Worm (Caenorhabditis elegans): ENCODE data around the gene tmem-131.

The tmem-131 gene

ce11 chrIII:5047175-5047574 is 49.2 kb upstream of the tmem-131 start, which contains the start of gene txbp-3:
txbp-3 (minus strand) TSS chrIII:5047459.
- TF ChIP-seq nhr-12 (tag; optimal IDR thresholded peaks at IDR 0.05) (no peak), efl-3 (GFP tag; optimal IDR thresholded peaks at IDR 0.05) (no peak), ama-1 (optimal IDR thresholded peaks at IDR 0.05) (no peak), sox-4 (tag; optimal IDR thresholded peaks at IDR 0.05) (no peak), lin-35 (GFP tag; optimal IDR thresholded peaks at IDR 0.05) (peak; percentile 32 to 47), ceh-63 (GFP tag; optimal IDR thresholded peaks at IDR 0.05) (no peak), lin-13 (GFP tag; optimal IDR thresholded peaks at IDR 0.05) (peak; percentile 12), jun-1 (tag; optimal IDR thresholded peaks at IDR 0.05) (no peak), mef-2 (tag; optimal IDR thresholded peaks at IDR 0.05) (no peak), fos-1 (tag; optimal IDR thresholded peaks at IDR 0.05) (no peak), ceh-88 (GFP tag; IDR thresholded peaks at IDR 0.05) (no peak), unc-62 (GFP tag; optimal IDR thresholded peaks at IDR 0.05) (no peak), aly-2 (tag; optimal IDR thresholded peaks at IDR 0.05) (no peak), nhr-19 (GFP tag; conservative IDR thresholded peaks at IDR 0.05) (no peak), egl-13 (tag; optimal IDR thresholded peaks at IDR 0.05) (no peak), nhr-237 (tag; optimal IDR thresholded peaks at IDR 0.05) (no peak), nhr-77 (tag; optimal IDR thresholded peaks at IDR 0.05) (no peak), hlh-4 (tag; optimal IDR thresholded peaks at IDR 0.05) (no peak), lsy-2 (tag; optimal IDR thresholded peaks at IDR 0.05) (peak; percentile 12 to 48), nhr-76 (tag; optimal IDR thresholded peaks at IDR 0.05) (no peak), nhr-11 (tag; optimal IDR thresholded peaks at IDR 0.05) (no peak), skn-1 (tag; optimal IDR thresholded peaks at IDR 0.05) (no peak), tbx-2 (tag; optimal IDR thresholded peaks at IDR 0.05) (no peak), pax-3 (tag; optimal IDR thresholded peaks at IDR 0.05) (no peak), rnt-1 (tag; optimal IDR thresholded peaks at IDR 0.05) (peak; percentile 21), lin-15B (tag; optimal IDR thresholded peaks at IDR 0.05) (no peak), sptf-1 (tag; optimal IDR thresholded peaks at IDR 0.05) (no peak), lin-14 (GFP tag; optimal IDR thresholded peaks at IDR 0.05) (peak; percentile 95), dpl-1 (GFP tag; optimal IDR thresholded peaks at IDR 0.05) (peak in 2 of 3 experiments; percentile 4 to 56), fkh-4 (tag; optimal IDR thresholded peaks at IDR 0.05; ENCODE audit: borderline replicate concordance) (no peak), elt-2 (tag; optimal IDR thresholded peaks at IDR 0.05) (peak; percentile 18), nhr-28 (tag; optimal IDR thresholded peaks at IDR 0.05) (no peak), nhr-47 (tag; optimal IDR thresholded peaks at IDR 0.05) (peak; percentile 17), hpl-2 (GFP tag; optimal IDR thresholded peaks at IDR 0.05) (no peak), fkh-8 (tag; optimal IDR thresholded peaks at IDR 0.05) (peak; percentile 23), isw-1 (GFP tag; IDR thresholded peaks at IDR 0.05) (no peak), ceh-8 (GFP tag; optimal IDR thresholded peaks at IDR 0.05) (no peak), unc-30 (tag; optimal IDR thresholded peaks at IDR 0.05) (no peak), egl-27 (tag; optimal IDR thresholded peaks at IDR 0.05) (no peak), unc-98 (GFP tag; IDR thresholded peaks at IDR 0.05) (no peak), blmp-1 (tag; optimal IDR thresholded peaks at IDR 0.05) (peak; percentile 38), dsc-1 (tag; optimal IDR thresholded peaks at IDR 0.05) (no peak), Y116A8C.19 (tag; optimal IDR thresholded peaks at IDR 0.05; ENCODE audit: borderline replicate concordance) (no peak), zag-1 (tag; optimal IDR thresholded peaks at IDR 0.05) (no peak), ceh-82 (tag; optimal IDR thresholded peaks at IDR 0.05) (no peak), pqm-1 (tag; optimal IDR thresholded peaks at IDR 0.05) (no peak), vab-15 (tag; optimal IDR thresholded peaks at IDR 0.05) (no peak), irx-1 (tag; optimal IDR thresholded peaks at IDR 0.05) (peak; percentile 20), ztf-4 (tag; optimal IDR thresholded peaks at IDR 0.05) (no peak), snu-23 (GFP tag; optimal IDR thresholded peaks at IDR 0.05) (peak; percentile 44), mdl-1 (tag; optimal IDR thresholded peaks at IDR 0.05) (no peak), pag-3 (tag; optimal IDR thresholded peaks at IDR 0.05; ENCODE audit: borderline replicate concordance, insufficient read depth) (no peak), fkh-10 (GFP tag; optimal IDR thresholded peaks at IDR 0.05) (no peak), snpc-4 (tag; optimal IDR thresholded peaks at IDR 0.05) (no peak), ces-1 (GFP tag; optimal IDR thresholded peaks at IDR 0.05) (no peak)
